Fruit fly (Drosophila melanogaster) whole organism, wandering third instar larva: Measurements from ENCODE around the gene SelG.
A peak's percentile ranks its signal among the peaks of the same experiment; 100 is the strongest.

ENCODE experiments used
- Abd-B ChIP-seq: fragments of >200 bp; optimal IDR thresholded peaks from 2 replicates; lab custom pipeline; 2017; ENCODE audit warnings: missing biosample characterization, missing genetic modification characterization
- CG32264 ChIP-seq: fragments of 200-800 bp; sonication (Bioruptor generic); optimal IDR thresholded peaks from 2 replicates; lab custom pipeline; 2016; ENCODE audit warnings: missing biosample characterization, missing genetic modification characterization
- CG9705 ChIP-seq: fragments of 200-800 bp; sonication (Bioruptor generic); optimal IDR thresholded peaks from 2 replicates; lab custom pipeline; 2018; ENCODE audit warnings: missing biosample characterization, mild to moderate bottlenecking, missing genetic modification characterization
- CrebA ChIP-seq: fragments of 200-800 bp; sonication (Bioruptor generic); optimal IDR thresholded peaks from 2 replicates; lab custom pipeline; 2016; ENCODE audit warnings: missing biosample characterization, mild to moderate bottlenecking, missing genetic modification characterization, borderline replicate concordance
- Dfd ChIP-seq: fragments of >200 bp; optimal IDR thresholded peaks from 2 replicates; lab custom pipeline; 2017; ENCODE audit warnings: missing biosample characterization, missing genetic modification characterization
- Dif ChIP-seq: fragments of 200-275, 200-300 bp; sonication (Bioruptor generic); optimal IDR thresholded peaks from 2 replicates; lab custom pipeline; 2018; ENCODE audit warnings: missing biosample characterization, missing genetic modification characterization; ENCODE audit not compliant: partially characterized antibody
- GATAd ChIP-seq: sonication (Bioruptor generic); optimal IDR thresholded peaks from 2 replicates; lab custom pipeline; 2016; ENCODE audit warnings: missing biosample characterization, missing genetic modification characterization
- HLH106 ChIP-seq: fragments of 200-800 bp; optimal IDR thresholded peaks from 3 replicates; lab custom pipeline; 2019; ENCODE audit warnings: missing biosample characterization, mild to moderate bottlenecking, missing genetic modification characterization, moderate library complexity
- Hnf4 ChIP-seq: fragments of 200-800 bp; sonication (Bioruptor generic); optimal IDR thresholded peaks from 2 replicates; lab custom pipeline; 2016; ENCODE audit warnings: missing biosample characterization, mild to moderate bottlenecking, missing genetic modification characterization
- Hr78 ChIP-seq: fragments of >200 bp; optimal IDR thresholded peaks from 2 replicates; lab custom pipeline; 2017; ENCODE audit warnings: missing biosample characterization, missing genetic modification characterization
- Hr83 ChIP-seq: fragments of 200-300 bp; sonication (Bioruptor generic); optimal IDR thresholded peaks from 2 replicates; lab custom pipeline; 2016; ENCODE audit warnings: missing biosample characterization, mild to moderate bottlenecking, missing genetic modification characterization, moderate library complexity; ENCODE audit not compliant: poor library complexity, severe bottlenecking
- Jra ChIP-seq: sonication (Bioruptor generic); optimal IDR thresholded peaks from 2 replicates; lab custom pipeline; 2016; ENCODE audit warnings: missing biosample characterization, missing genetic modification characterization
- Mio ChIP-seq: sonication (Bioruptor generic); optimal IDR thresholded peaks from 2 replicates; lab custom pipeline; 2016; ENCODE audit warnings: missing biosample characterization, missing genetic modification characterization
- Myc ChIP-seq: fragments of >200 bp; optimal IDR thresholded peaks from 2 replicates; lab custom pipeline; 2017
- N ChIP-seq: fragments of >200 bp; optimal IDR thresholded peaks from 2 replicates; lab custom pipeline; 2018; ENCODE audit warnings: missing biosample characterization, missing external identifiers, missing genetic modification characterization
- OdsH ChIP-seq: fragments of 200-800 bp; sonication (Bioruptor generic); optimal IDR thresholded peaks from 2 replicates; lab custom pipeline; 2016; ENCODE audit warnings: missing biosample characterization, mild to moderate bottlenecking, missing genetic modification characterization
- Rel ChIP-seq, 2 experiments: fragments of 200-800 bp; sonication (Bioruptor generic) in 1 of 2; optimal IDR thresholded peaks; 2 replicates in 1 of 2; 3 replicates in 1 of 2; lab custom pipeline; 2016 to 2019; ENCODE audit warnings: mild to moderate bottlenecking in 2 of 2, missing biosample characterization in 2 of 2, missing genetic modification characterization in 2 of 2, moderate library complexity in 1 of 2
- Sp1 ChIP-seq: fragments of 200-800 bp; sonication (Bioruptor generic); optimal IDR thresholded peaks from 3 replicates; lab custom pipeline; 2019; ENCODE audit warnings: missing biosample characterization, mild to moderate bottlenecking, missing genetic modification characterization, moderate library complexity
- Vsx2 ChIP-seq: fragments of 200-300, 225-300 bp; sonication (Bioruptor generic); optimal IDR thresholded peaks from 2 replicates; lab custom pipeline; 2018; ENCODE audit warnings: missing biosample characterization, missing genetic modification characterization; ENCODE audit not compliant: partially characterized antibody
- br ChIP-seq: fragments of 200-800 bp; sonication (Bioruptor generic); optimal IDR thresholded peaks from 2 replicates; lab custom pipeline; 2016; ENCODE audit warnings: missing biosample characterization, missing genetic modification characterization
- brk ChIP-seq: fragments of 200-800 bp; sonication (Bioruptor generic); optimal IDR thresholded peaks from 2 replicates; lab custom pipeline; 2016; ENCODE audit warnings: missing biosample characterization, mild to moderate bottlenecking, missing genetic modification characterization
- dl ChIP-seq, 2 experiments: fragments of 175-275, 200-275 bp in 1 of 2; fragments of 200-275 bp in 1 of 2; sonication (Bioruptor generic); optimal IDR thresholded peaks; lab custom pipeline; 2018; ENCODE audit warnings: mild to moderate bottlenecking in 2 of 2, missing biosample characterization in 2 of 2, missing genetic modification characterization in 2 of 2, moderate library complexity in 2 of 2; ENCODE audit not compliant: partially characterized antibody in 2 of 2, insufficient read depth in 1 of 2
- dmrt93B ChIP-seq: fragments of 200-800 bp; sonication (Bioruptor generic); optimal IDR thresholded peaks from 2 replicates; lab custom pipeline; 2018; ENCODE audit warnings: missing biosample characterization, mild to moderate bottlenecking, missing genetic modification characterization
- ey ChIP-seq: fragments of 200-800 bp; sonication (Bioruptor generic); optimal IDR thresholded peaks from 2 replicates; lab custom pipeline; 2016; ENCODE audit warnings: missing biosample characterization, missing genetic modification characterization
- foxo ChIP-seq, 2 experiments: fragments of 200-800 bp; sonication (Bioruptor generic); optimal IDR thresholded peaks; 2 replicates in 1 of 2; 3 replicates in 1 of 2; lab custom pipeline; 2016 to 2017; ENCODE audit warnings: missing biosample characterization in 2 of 2, missing genetic modification characterization in 2 of 2
- fru ChIP-seq: fragments of 200-800 bp; sonication (Bioruptor generic); optimal IDR thresholded peaks from 3 replicates; lab custom pipeline; 2016; ENCODE audit warnings: missing biosample characterization, mild to moderate bottlenecking, missing genetic modification characterization
- h ChIP-seq: fragments of 200-800 bp; sonication (Bioruptor generic); optimal IDR thresholded peaks from 3 replicates; lab custom pipeline; 2016; ENCODE audit warnings: missing biosample characterization, mild to moderate bottlenecking, missing genetic modification characterization
- jim ChIP-seq: fragments of 175-275, 200-325 bp; sonication (Bioruptor generic); optimal IDR thresholded peaks from 2 replicates; lab custom pipeline; 2016; ENCODE audit warnings: missing biosample characterization, mild to moderate bottlenecking, missing genetic modification characterization
- lola ChIP-seq: fragments of >200 bp; optimal IDR thresholded peaks from 2 replicates; lab custom pipeline; 2017; ENCODE audit warnings: missing biosample characterization, missing genetic modification characterization
- pan ChIP-seq: fragments of >200 bp; optimal IDR thresholded peaks from 2 replicates; lab custom pipeline; 2017
- psq ChIP-seq: fragments of 200-800 bp; sonication (Bioruptor generic); optimal IDR thresholded peaks from 3 replicates; lab custom pipeline; 2017; ENCODE audit warnings: missing biosample characterization, mild to moderate bottlenecking, missing genetic modification characterization, moderate library complexity
- rgr ChIP-seq: fragments of 200-800 bp; sonication (Bioruptor generic); optimal IDR thresholded peaks from 3 replicates; lab custom pipeline; 2016; ENCODE audit warnings: missing biosample characterization, mild to moderate bottlenecking, missing genetic modification characterization
- sage ChIP-seq: fragments of 200-800 bp; sonication (Bioruptor generic); optimal IDR thresholded peaks from 2 replicates; lab custom pipeline; 2016; ENCODE audit warnings: missing biosample characterization, mild to moderate bottlenecking, missing genetic modification characterization
- sv ChIP-seq: fragments of 200-800 bp; sonication (Bioruptor generic); optimal IDR thresholded peaks from 3 replicates; lab custom pipeline; 2016; ENCODE audit warnings: missing biosample characterization, missing genetic modification characterization
- tai ChIP-seq: sonication (Bioruptor generic); optimal IDR thresholded peaks from 2 replicates; lab custom pipeline; 2016; ENCODE audit warnings: missing biosample characterization, missing genetic modification characterization
- usp ChIP-seq: fragments of >200 bp; optimal IDR thresholded peaks from 2 replicates; lab custom pipeline; 2017; ENCODE audit warnings: missing biosample characterization, missing genetic modification characterization
- woc ChIP-seq: sonication (Bioruptor generic); optimal IDR thresholded peaks from 2 replicates; lab custom pipeline; 2016; ENCODE audit warnings: missing biosample characterization, mild to moderate bottlenecking, missing genetic modification characterization

SelG gene

DNA sequence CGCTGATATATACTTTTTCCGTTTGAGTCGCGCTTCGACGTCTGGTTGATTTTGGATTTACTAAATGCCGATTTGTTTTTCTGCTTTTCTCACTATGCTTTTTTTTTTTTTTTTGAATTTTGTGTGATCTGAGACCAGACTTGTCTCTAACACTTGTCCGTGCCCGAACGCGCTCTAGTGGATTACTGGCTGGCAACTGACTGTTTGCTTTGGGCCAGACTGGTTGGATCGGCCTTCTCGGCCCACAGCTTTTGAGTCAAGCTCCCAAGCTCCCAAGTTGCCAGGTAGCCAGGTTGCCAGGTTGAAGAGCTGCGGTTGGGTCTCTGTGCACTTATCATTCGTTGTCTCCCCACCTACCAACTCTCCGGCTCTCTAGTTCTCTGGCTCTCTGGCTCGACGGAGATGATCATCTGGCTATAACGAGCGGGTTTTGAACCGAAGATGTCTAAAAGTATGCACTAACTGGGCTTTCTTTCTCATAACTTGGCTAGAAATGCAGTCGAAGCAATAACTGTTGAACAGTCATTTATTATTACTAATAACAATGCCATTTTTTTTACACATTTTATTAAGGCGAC, 30.1 kb downstream of the SelG start, which contains the start of gene pot:
pot (minus strand) TSS at position 205 of the 578 bp plus-strand sequence.
- TF ChIP-seq psq (GFP tag; lab: Kevin White, UChicago), result no peak
- no peak for TF ChIP-seq CG9705 (GFP tag; lab: Kevin White, UChicago)
- TF ChIP-seq usp (GFP tag; lab: Kevin White, UChicago), result no peak
- TF ChIP-seq rgr, result no peak
- no peak for TF ChIP-seq sv
- TF ChIP-seq jim (GFP tag; lab: Kevin White, UChicago), result no peak
- TF ChIP-seq tai (GFP tag; lab: Kevin White, UChicago), result no peak
- no peak for TF ChIP-seq CG32264 (GFP tag; lab: Kevin White, UChicago)
- peak; percentile 36 for TF ChIP-seq Hr83 (GFP tag; lab: Kevin White, UChicago)
- TF ChIP-seq Vsx2 (GFP tag; lab: Kevin White, UChicago), result peak; percentile 62
- TF ChIP-seq woc, result peak; percentile 14
- TF ChIP-seq Myc (lab: Kevin White, UChicago), result peak; percentile 61
- TF ChIP-seq Abd-B (GFP tag; lab: Kevin White, UChicago), result no peak
- TF ChIP-seq Sp1 (GFP tag; lab: Kevin White, UChicago), result no peak
- TF ChIP-seq dl (GFP tag; optimal IDR thresholded peaks at IDR 0.05; lab: Kevin White, UChicago; ENCODE audit: insufficient read depth in 1 of 2, partially characterized antibody in 2 of 2), result peak in 1 of 2 experiments; percentile 33
- TF ChIP-seq Jra (GFP tag; lab: Kevin White, UChicago), result no peak
- TF ChIP-seq Dif (GFP tag; lab: Kevin White, UChicago), result peak; percentile 18
- no peak for TF ChIP-seq dmrt93B
- TF ChIP-seq fru, result no peak
- TF ChIP-seq ey (GFP tag; lab: Kevin White, UChicago), result no peak
- TF ChIP-seq sage (GFP tag; lab: Kevin White, UChicago), result no peak
- TF ChIP-seq Rel (GFP tag; optimal IDR thresholded peaks at IDR 0.05; lab: Kevin White, UChicago), result no peak
- no peak for TF ChIP-seq Rel (tag; optimal IDR thresholded peaks at IDR 0.05; lab: Kevin White, UChicago)
- TF ChIP-seq Dfd (GFP tag; lab: Kevin White, UChicago), result no peak
- no peak for TF ChIP-seq foxo (GFP tag; optimal IDR thresholded peaks at IDR 0.05; lab: Kevin White, UChicago)
- no peak for TF ChIP-seq OdsH (GFP tag; lab: Kevin White, UChicago)
- TF ChIP-seq pan, result no peak
- TF ChIP-seq Hr78 (GFP tag; lab: Kevin White, UChicago), result no peak
- no peak for TF ChIP-seq Mio (GFP tag; lab: Kevin White, UChicago)
- no peak for TF ChIP-seq br
- TF ChIP-seq CrebA (GFP tag; lab: Kevin White, UChicago), result no peak
- no peak for TF ChIP-seq brk (GFP tag; lab: Kevin White, UChicago)
- no peak for TF ChIP-seq N (GFP tag; lab: Kevin White, UChicago)
- no peak for TF ChIP-seq lola (GFP tag; lab: Kevin White, UChicago)
- TF ChIP-seq GATAd (GFP tag; lab: Kevin White, UChicago), result no peak
- no peak for TF ChIP-seq h (GFP tag; lab: Kevin White, UChicago)

DNA sequence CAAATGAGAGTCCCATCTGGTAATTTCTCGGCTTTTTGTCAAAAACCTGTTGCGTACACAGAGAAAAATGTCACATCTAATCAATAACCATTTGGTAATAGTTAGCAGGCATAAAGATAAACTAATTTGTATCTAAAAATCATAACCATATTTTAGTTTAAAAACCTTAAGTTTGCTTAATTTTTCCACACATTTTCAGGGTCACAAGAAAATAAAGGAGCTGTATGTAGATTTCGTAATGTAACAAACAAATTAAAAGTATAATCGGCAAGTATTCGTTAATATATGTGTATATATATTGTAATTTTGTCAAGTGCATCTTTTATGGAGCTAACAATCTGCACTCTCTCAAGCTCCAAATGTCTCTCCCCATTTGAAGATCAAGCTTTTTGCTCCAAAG, 33.9 kb downstream of the SelG start:
- TF ChIP-seq Hr78 (GFP tag; lab: Kevin White, UChicago) (no peak), br (peak; percentile 74), psq (GFP tag; lab: Kevin White, UChicago) (peak; percentile 72), Rel (GFP tag; optimal IDR thresholded peaks at IDR 0.05; lab: Kevin White, UChicago) (no peak), Rel (tag; optimal IDR thresholded peaks at IDR 0.05; lab: Kevin White, UChicago) (peak; percentile 69), CG32264 (GFP tag; lab: Kevin White, UChicago) (peak; percentile 0), HLH106 (tag; lab: Kevin White, UChicago) (peak; percentile 92), dl (GFP tag; optimal IDR thresholded peaks at IDR 0.05; lab: Kevin White, UChicago; ENCODE audit: insufficient read depth in 1 of 2, partially characterized antibody in 2 of 2) (no peak), Jra (GFP tag; lab: Kevin White, UChicago) (peak; percentile 24), lola (GFP tag; lab: Kevin White, UChicago) (no peak), Hnf4 (GFP tag; lab: Kevin White, UChicago) (peak; percentile 77), ey (GFP tag; lab: Kevin White, UChicago) (peak; percentile 75), fru (peak; percentile 85), CrebA (GFP tag; lab: Kevin White, UChicago) (peak; percentile 42), brk (GFP tag; lab: Kevin White, UChicago) (peak; percentile 71), Sp1 (GFP tag; lab: Kevin White, UChicago) (peak; percentile 93), h (GFP tag; lab: Kevin White, UChicago) (peak; percentile 85), OdsH (GFP tag; lab: Kevin White, UChicago) (peak; percentile 87), sv (peak; percentile 72), woc (peak; percentile 69), dmrt93B (peak; percentile 72), rgr (peak; percentile 81), CG9705 (GFP tag; lab: Kevin White, UChicago) (peak; percentile 83), foxo (GFP tag; optimal IDR thresholded peaks at IDR 0.05; lab: Kevin White, UChicago) (peak in 1 of 2 experiments; percentile 85), Myc (lab: Kevin White, UChicago) (no peak), N (GFP tag; lab: Kevin White, UChicago) (no peak)
